Fruit fly (Drosophila melanogaster): ENCODE data around the gene Atg14.

dm6 chr3R:29138961-29139527, 22.9 kb downstream of the Atg14 start:
- TF ChIP-seq CG34406 (GFP tag; optimal IDR thresholded peaks at IDR 0.05), result no peak
- TF ChIP-seq Hr38 (GFP tag; optimal IDR thresholded peaks at IDR 0.05), result no peak
- TF ChIP-seq spab (GFP tag; optimal IDR thresholded peaks at IDR 0.05), result no peak
- no peak for TF ChIP-seq CG6808 (GFP tag; optimal IDR thresholded peaks at IDR 0.05)
- TF ChIP-seq Met (GFP tag; optimal IDR thresholded peaks at IDR 0.05), result no peak
- no peak for TF ChIP-seq CG3919 (GFP tag; optimal IDR thresholded peaks at IDR 0.05)
- no peak for TF ChIP-seq pdm3 (GFP tag; optimal IDR thresholded peaks at IDR 0.05)
- no peak for TF ChIP-seq OdsH (GFP tag; optimal IDR thresholded peaks at IDR 0.05)
- no peak for TF ChIP-seq Blimp-1 (GFP tag; optimal IDR thresholded peaks at IDR 0.05)
- no peak for TF ChIP-seq Hr4 (GFP tag; optimal IDR thresholded peaks at IDR 0.05)
- no peak for TF ChIP-seq Lpt (GFP tag; optimal IDR thresholded peaks at IDR 0.05)
- no peak for TF ChIP-seq Sox15 (GFP tag; optimal IDR thresholded peaks at IDR 0.05)
- TF ChIP-seq Eip78C (GFP tag), result no peak

Measured in whole organism, prepupa.